Fruit fly (Drosophila melanogaster): Measurements from ENCODE around the gene ema.
A peak's percentile ranks its signal among the peaks of the same experiment; 100 is the strongest.

ema gene

DNA sequence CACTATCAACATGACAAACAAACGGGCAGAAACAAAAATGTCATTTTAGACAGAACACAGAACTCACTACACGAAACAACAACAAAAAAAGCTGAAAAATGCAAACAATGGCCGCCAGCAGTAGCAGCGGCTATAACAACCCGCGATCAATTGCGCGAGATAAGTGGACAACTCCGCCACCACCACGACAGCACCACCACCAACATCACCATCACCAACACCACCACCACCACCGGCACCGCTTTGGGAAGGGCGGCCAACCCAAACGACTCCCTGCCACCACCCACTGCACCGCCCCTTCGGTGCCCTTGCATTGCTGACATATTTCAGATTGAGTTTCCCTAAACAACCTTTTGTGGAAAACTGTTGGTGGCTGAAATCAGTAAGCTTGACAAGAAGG is 34.8 kb downstream of the ema start (continued):
- TF ChIP-seq Scr (GFP tag; IDR thresholded peaks at IDR 0.05; ENCODE audit: partially characterized antibody), result no peak
- TF ChIP-seq Atf-2 (GFP tag; optimal IDR thresholded peaks at IDR 0.05), result no peak
- no peak for TF ChIP-seq CkIIα-i1 (GFP tag; IDR thresholded peaks at IDR 0.05)
- no peak for TF ChIP-seq row (GFP tag; IDR thresholded peaks at IDR 0.05)
- no peak for TF ChIP-seq Deaf1 (tag; optimal IDR thresholded peaks at IDR 0.05)
- TF ChIP-seq CG9215 (GFP tag; IDR thresholded peaks at IDR 0.05), result no peak
- TF ChIP-seq CG4328 (GFP tag; optimal IDR thresholded peaks at IDR 0.05), result no peak
- TF ChIP-seq nmo (GFP tag; optimal IDR thresholded peaks at IDR 0.05), result no peak
- peak; percentile 79 for TF ChIP-seq Nf-YC (tag; optimal IDR thresholded peaks at IDR 0.05)
- 0 out of 3 replicates have a peak, but pooled peaks have one; percentile 12 for TF ChIP-seq CG2889 (GFP tag; IDR thresholded peaks at IDR 0.05)
- TF ChIP-seq CG5245 (GFP tag; optimal IDR thresholded peaks at IDR 0.05), result no peak

- TF ChIP-seq cato (GFP tag; optimal IDR thresholded peaks at IDR 0.05; ENCODE audit: borderline replicate concordance), result no peak
- peak; percentile 81 for TF ChIP-seq cg (GFP tag; optimal IDR thresholded peaks at IDR 0.05)
- no peak for TF ChIP-seq az2 (GFP tag; optimal IDR thresholded peaks at IDR 0.05)
- TF ChIP-seq Max (GFP tag; optimal IDR thresholded peaks at IDR 0.05), result no peak
- TF ChIP-seq chn (GFP tag; optimal IDR thresholded peaks at IDR 0.05), result no peak
- TF ChIP-seq CG6689 (GFP tag; IDR thresholded peaks at IDR 0.05), result no peak
- TF ChIP-seq psq (GFP tag; optimal IDR thresholded peaks at IDR 0.05), result no peak
- TF ChIP-seq CHES-1-like (GFP tag; optimal IDR thresholded peaks at IDR 0.05), result no peak
- TF ChIP-seq HmgD (GFP tag; optimal IDR thresholded peaks at IDR 0.05), result peak; percentile 38
- TF ChIP-seq Nf-YB (GFP tag; optimal IDR thresholded peaks at IDR 0.05), result peak; percentile 99
- TF ChIP-seq CoRest (tag; optimal IDR thresholded peaks at IDR 0.05), result peak; percentile 42
- TF ChIP-seq ci (GFP tag; IDR thresholded peaks at IDR 0.05), result no peak
- no peak for TF ChIP-seq bbx (GFP tag; IDR thresholded peaks at IDR 0.05; ENCODE audit: partially characterized antibody)
- no peak for TF ChIP-seq exex (tag; optimal IDR thresholded peaks at IDR 0.05)
- no peak for TF ChIP-seq amos (GFP tag; IDR thresholded peaks at IDR 0.05; ENCODE audit: partially characterized antibody)
- no peak for TF ChIP-seq HLH3B (GFP tag; IDR thresholded peaks at IDR 0.05)
- no peak for TF ChIP-seq CG14710 (tag; optimal IDR thresholded peaks at IDR 0.05)
- TF ChIP-seq dmrt99B (tag; optimal IDR thresholded peaks at IDR 0.05), result no peak
- no peak for TF ChIP-seq Vsx1 (GFP tag; optimal IDR thresholded peaks at IDR 0.05)
- no peak for TF ChIP-seq CG11085 (GFP tag; IDR thresholded peaks at IDR 0.05)
- no peak for TF ChIP-seq Doc3 (GFP tag; IDR thresholded peaks at IDR 0.05; ENCODE audit: partially characterized antibody)
- TF ChIP-seq Opbp (GFP tag; IDR thresholded peaks at IDR 0.05; ENCODE audit: partially characterized antibody), result 0 out of 3 replicates have a peak, but pooled peaks have one; percentile 30
- TF ChIP-seq zen2 (GFP tag; IDR thresholded peaks at IDR 0.05; ENCODE audit: partially characterized antibody), result no peak
- TF ChIP-seq twi (tag; optimal IDR thresholded peaks at IDR 0.05), result no peak
- TF ChIP-seq CG10321 (GFP tag; IDR thresholded peaks at IDR 0.05), result peak; percentile 92
- TF ChIP-seq CG34224 (GFP tag; IDR thresholded peaks at IDR 0.05; ENCODE audit: partially characterized antibody), result no peak
- TF ChIP-seq CG10431 (GFP tag; optimal IDR thresholded peaks at IDR 0.05), result no peak
- TF ChIP-seq CG3281 (GFP tag; optimal IDR thresholded peaks at IDR 0.05), result no peak
- TF ChIP-seq trh (GFP tag; optimal IDR thresholded peaks at IDR 0.05), result no peak
- no peak for TF ChIP-seq sd (tag; optimal IDR thresholded peaks at IDR 0.05)
- no peak for TF ChIP-seq ftz-f1 (GFP tag; optimal IDR thresholded peaks at IDR 0.05)
- TF ChIP-seq mld (GFP tag; IDR thresholded peaks at IDR 0.05; ENCODE audit: partially characterized antibody), result no peak
- TF ChIP-seq hb (GFP tag; IDR thresholded peaks at IDR 0.05; ENCODE audit: partially characterized antibody), result no peak
- TF ChIP-seq CG8359 (GFP tag; optimal IDR thresholded peaks at IDR 0.05; ENCODE audit: borderline replicate concordance), result no peak
- no peak for TF ChIP-seq CG2678 (tag; optimal IDR thresholded peaks at IDR 0.05)
- no peak for TF ChIP-seq ranshi (GFP tag; IDR thresholded peaks at IDR 0.05)
- TF ChIP-seq rib (GFP tag; IDR thresholded peaks at IDR 0.05), result no peak
- TF ChIP-seq Drgx (GFP tag; IDR thresholded peaks at IDR 0.05), result 0 out of 2 replicates have a peak, but pooled peaks have one; percentile 8
- TF ChIP-seq Xbp1 (GFP tag; optimal IDR thresholded peaks at IDR 0.05), result no peak
These were observed 37.8 kb downstream of the ema start for dm6 chr3R:16403734-16404057.
